Fruit fly (Drosophila melanogaster): ENCODE measurements around the gene Polr3C.
A peak's percentile ranks its signal among the peaks of the same experiment; 100 is the strongest.

The Polr3C gene

DNA sequence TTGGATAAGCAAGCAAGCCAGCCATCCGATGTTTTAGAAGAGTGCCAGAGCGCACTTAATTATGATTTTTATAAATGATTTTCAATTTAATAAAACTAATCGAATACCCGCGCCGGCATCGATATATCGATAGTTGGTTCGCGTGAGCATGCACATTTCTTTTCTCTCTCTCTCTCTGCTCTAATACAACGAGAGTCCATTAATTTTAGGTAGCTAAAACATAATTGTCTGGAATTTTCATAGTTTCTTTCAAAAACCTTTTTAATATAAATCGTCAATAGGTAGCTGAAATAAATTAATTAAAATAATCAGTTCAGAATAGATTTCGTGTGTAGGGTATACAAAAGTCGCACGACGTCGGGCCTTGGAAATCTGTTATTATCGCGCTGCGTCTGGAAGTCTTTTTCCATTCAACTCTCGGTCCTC is 11.3 kb upstream of the Polr3C start, which contains the start of gene CG18549 (continued):
- TF ChIP-seq cas (GFP tag; IDR thresholded peaks at IDR 0.05) = peak; percentile 99
- peak; percentile 99 for TF ChIP-seq gt (GFP tag; IDR thresholded peaks at IDR 0.05)
- peak; percentile 87 for TF ChIP-seq CG3995 (GFP tag; optimal IDR thresholded peaks at IDR 0.05)
- TF ChIP-seq CG10565 (GFP tag; optimal IDR thresholded peaks at IDR 0.05) = peak; percentile 98
- peak; percentile 100 for TF ChIP-seq CG7839 (tag; optimal IDR thresholded peaks at IDR 0.05)
- peak; percentile 73; the same call in 2 of the 3 replicates for TF ChIP-seq CG7963 (GFP tag; IDR thresholded peaks at IDR 0.05; ENCODE audit: partially characterized antibody)
- peak; percentile 97 for TF ChIP-seq grn (GFP tag; optimal IDR thresholded peaks at IDR 0.05)
- TF ChIP-seq kay (GFP tag; optimal IDR thresholded peaks at IDR 0.05) = peak; percentile 99
- peak; percentile 100 for TF ChIP-seq gcm (GFP tag; optimal IDR thresholded peaks at IDR 0.05)
- TF ChIP-seq Hr78 (GFP tag; optimal IDR thresholded peaks at IDR 0.05) = peak in 1 of 2 experiments; percentile 99
- TF ChIP-seq CG34422 (GFP tag; IDR thresholded peaks at IDR 0.05) = peak; percentile 100
- TF ChIP-seq CG14710 (tag; optimal IDR thresholded peaks at IDR 0.05) = peak; percentile 99
- TF ChIP-seq CG7786 (GFP tag; optimal IDR thresholded peaks at IDR 0.05) = peak; percentile 98
- TF ChIP-seq CG17912 (GFP tag; optimal IDR thresholded peaks at IDR 0.05) = peak; percentile 100
- peak; percentile 85 for TF ChIP-seq BEAF-32 (GFP tag; optimal IDR thresholded peaks at IDR 0.05)
- TF ChIP-seq CG7556 (GFP tag; optimal IDR thresholded peaks at IDR 0.05) = peak; percentile 100
- TF ChIP-seq CG2712 (tag; optimal IDR thresholded peaks at IDR 0.05) = peak; percentile 100
- TF ChIP-seq CG31388 (GFP tag; optimal IDR thresholded peaks at IDR 0.05) = peak; percentile 99
- TF ChIP-seq CG1602 (GFP tag; optimal IDR thresholded peaks at IDR 0.05) = peak; percentile 100
- peak; percentile 98 for TF ChIP-seq Poxn (GFP tag; IDR thresholded peaks at IDR 0.05)
- peak; percentile 95 for TF ChIP-seq CG17802 (tag; optimal IDR thresholded peaks at IDR 0.05)
- TF ChIP-seq zf30C (GFP tag; optimal IDR thresholded peaks at IDR 0.05) = peak; percentile 65
- peak; percentile 89 for TF ChIP-seq crol (GFP tag; IDR thresholded peaks at IDR 0.05)
- TF ChIP-seq row (GFP tag; IDR thresholded peaks at IDR 0.05) = peak; percentile 100
- TF ChIP-seq CkIIα-i1 (GFP tag; IDR thresholded peaks at IDR 0.05) = peak; percentile 98
- peak; percentile 99 for TF ChIP-seq mam (GFP tag; optimal IDR thresholded peaks at IDR 0.05)
- peak; percentile 100 for TF ChIP-seq Asciz (GFP tag; optimal IDR thresholded peaks at IDR 0.05)
- peak; percentile 98 for TF ChIP-seq CG10543 (GFP tag; optimal IDR thresholded peaks at IDR 0.05)
- peak; percentile 100 for TF ChIP-seq CG14441 (GFP tag; IDR thresholded peaks at IDR 0.05)
- TF ChIP-seq so (GFP tag; IDR thresholded peaks at IDR 0.05) = peak; percentile 100
- peak; percentile 100 for TF ChIP-seq CG30403 (GFP tag; optimal IDR thresholded peaks at IDR 0.05)
- TF ChIP-seq CG12659 (GFP tag; optimal IDR thresholded peaks at IDR 0.05) = peak; percentile 100
- TF ChIP-seq CG30431 (GFP tag; optimal IDR thresholded peaks at IDR 0.05) = peak; percentile 99
- peak; percentile 90 for TF ChIP-seq pros (GFP tag; optimal IDR thresholded peaks at IDR 0.05)
- TF ChIP-seq Stat92E (GFP tag; optimal IDR thresholded peaks at IDR 0.05) = peak in 1 of 3 experiments; percentile 100
- TF ChIP-seq salm (tag; optimal IDR thresholded peaks at IDR 0.05) = peak; percentile 100
- TF ChIP-seq CG8281 (tag; optimal IDR thresholded peaks at IDR 0.05) = peak; percentile 97
- TF ChIP-seq CG9727 (GFP tag; optimal IDR thresholded peaks at IDR 0.05) = peak; percentile 100
- peak; percentile 99 for TF ChIP-seq Atf-2 (GFP tag; optimal IDR thresholded peaks at IDR 0.05)
- peak; percentile 99 for TF ChIP-seq scrt (GFP tag; optimal IDR thresholded peaks at IDR 0.05)
- TF ChIP-seq Jarid2 (GFP tag; optimal IDR thresholded peaks at IDR 0.05) = peak; percentile 98
- peak; percentile 100 for TF ChIP-seq CG13296 (GFP tag; optimal IDR thresholded peaks at IDR 0.05)
- TF ChIP-seq CG9215 (GFP tag; IDR thresholded peaks at IDR 0.05) = peak; percentile 99
- TF ChIP-seq Elba2 (GFP tag; optimal IDR thresholded peaks at IDR 0.05) = peak; percentile 76
- TF ChIP-seq Dbx (GFP tag; IDR thresholded peaks at IDR 0.05) = peak; percentile 100
- TF ChIP-seq Doc2 (GFP tag; IDR thresholded peaks at IDR 0.05) = peak; percentile 98
- TF ChIP-seq Bteb2 (GFP tag; optimal IDR thresholded peaks at IDR 0.05) = peak; percentile 99
- TF ChIP-seq sens-2 (GFP tag; IDR thresholded peaks at IDR 0.05) = peak; percentile 100
- peak; percentile 100 for TF ChIP-seq CG12104 (GFP tag; optimal IDR thresholded peaks at IDR 0.05)
- peak; percentile 98 for TF ChIP-seq fu2 (GFP tag; optimal IDR thresholded peaks at IDR 0.05)
